Worm (Caenorhabditis elegans) whole organism, early embryonic: ENCODE results near the gene ule-4.

Experiments
- B0310.2 ChIP-seq: sonication (generic microtip); optimal IDR thresholded peaks from 2 replicates; lab custom pipeline; 2016; ENCODE audit warnings: mild to moderate bottlenecking, missing genetic modification characterization, missing compliant biosample characterization
- F13C5.2 ChIP-seq: sonication (generic microtip); optimal IDR thresholded peaks from 2 replicates; lab custom pipeline; 2017; ENCODE audit warnings: mild to moderate bottlenecking, missing genetic modification characterization, inconsistent platforms, missing compliant biosample characterization
- aly-1 ChIP-seq: sonication (generic microtip); optimal IDR thresholded peaks from 2 replicates; lab custom pipeline; 2016; ENCODE audit warnings: missing genetic modification characterization, missing compliant biosample characterization
- ama-1 ChIP-seq: fragments of 150-350 bp; optimal IDR thresholded peaks from 2 replicates; lab custom pipeline; 2014
- ceh-13 ChIP-seq: fragments of 200-800 bp; sonication (Bioruptor generic); optimal IDR thresholded peaks from 2 replicates; lab custom pipeline; 2018; ENCODE audit warnings: mild to moderate bottlenecking, missing genetic modification characterization, missing compliant biosample characterization
- ceh-36 ChIP-seq: sonication (generic microtip); optimal IDR thresholded peaks from 2 replicates; lab custom pipeline; 2016; ENCODE audit warnings: missing genetic modification characterization, inconsistent platforms, missing compliant biosample characterization
- ets-7 ChIP-seq: sonication (generic microtip); optimal IDR thresholded peaks from 2 replicates; lab custom pipeline; 2016; ENCODE audit warnings: missing genotype, missing genetic modification characterization, missing compliant biosample characterization
- flt-1 ChIP-seq: fragments of 200-800 bp; sonication (Bioruptor generic); IDR thresholded peaks from 2 replicates; pipeline ENCODE4 v1.3.6; 2022; ENCODE audit warnings: missing genetic modification characterization, missing compliant biosample characterization
- hmbx-1 ChIP-seq: sonication (generic microtip); optimal IDR thresholded peaks from 2 replicates; lab custom pipeline; 2016; ENCODE audit warnings: mild to moderate bottlenecking, missing genetic modification characterization, missing compliant biosample characterization
- hmg-4 ChIP-seq: fragments of 200-800 bp; sonication (Bioruptor generic); optimal IDR thresholded peaks from 2 replicates; lab custom pipeline; 2018; ENCODE audit warnings: mild to moderate bottlenecking, missing genetic modification characterization, missing compliant biosample characterization
- hnd-1 ChIP-seq: sonication (generic microtip); optimal IDR thresholded peaks from 2 replicates; lab custom pipeline; 2016; ENCODE audit warnings: missing genetic modification characterization, missing compliant biosample characterization
- pes-1 ChIP-seq: fragments of 200-800 bp; sonication (Bioruptor generic); IDR thresholded peaks from 2 replicates; pipeline ENCODE4 v1.3.6; 2022; ENCODE audit warnings: missing genetic modification reagents, missing genetic modification characterization, missing compliant biosample characterization
- scrt-1 ChIP-seq: fragments of 200-800 bp; sonication (Bioruptor generic); IDR thresholded peaks from 2 replicates; pipeline ENCODE4 v1.3.6; 2022; ENCODE audit warnings: missing genetic modification characterization, missing compliant biosample characterization
- sea-1 ChIP-seq: fragments of 200-800 bp; sonication (Bioruptor generic); conservative IDR thresholded peaks from 2 replicates; pipeline ENCODE4 v1.3.6; 2022; ENCODE audit warnings: missing genetic modification characterization, missing compliant biosample characterization
- tbx-11 ChIP-seq: fragments of 200-800 bp; sonication (Bioruptor generic); IDR thresholded peaks from 2 replicates; pipeline ENCODE4 v1.3.6; 2022; ENCODE audit warnings: missing genetic modification characterization, missing compliant biosample characterization
- tbx-37 ChIP-seq: fragments of 200-800 bp; sonication (Bioruptor generic); conservative IDR thresholded peaks from 2 replicates; pipeline ENCODE4 v1.3.6; 2022; ENCODE audit warnings: missing genetic modification reagents, missing genetic modification characterization, missing compliant biosample characterization
- tra-4 ChIP-seq: sonication (generic microtip); optimal IDR thresholded peaks from 2 replicates; lab custom pipeline; 2017; ENCODE audit warnings: missing genetic modification characterization, missing compliant biosample characterization

Gene ule-4

ce11 chrIV:13626469-13626868, 21.0 kb downstream of the ule-4 start, which contains the start of gene sru-21:
sru-21 (plus strand) TSS chrIV:13626769.
- TF ChIP-seq ceh-13 (GFP tag; lab: Kevin White, UChicago) (no peak), flt-1 (GFP tag; lab: Robert Waterston, UW) (no peak), sea-1 (no peak), pes-1 (no peak), aly-1 (tag; lab: Kevin White, UChicago) (no peak), B0310.2 (tag; lab: Kevin White, UChicago) (no peak), hmbx-1 (tag; lab: Kevin White, UChicago) (no peak), hmg-4 (GFP tag; lab: Kevin White, UChicago) (no peak), ama-1 (lab: Kevin White, UChicago) (no peak), tbx-37 (GFP tag; lab: Robert Waterston, UW) (no peak)

ce11 chrIV:13623533-13623932, 23.9 kb downstream of the ule-4 start, which contains the start of gene C08F11.1:
C08F11.1 (plus strand) TSS chrIV:13623833.
- no peak for TF ChIP-seq tbx-37 (GFP tag; lab: Robert Waterston, UW)
- TF ChIP-seq ama-1 (lab: Kevin White, UChicago) = no peak

ce11 chrIV:13619203-13619602, 28.3 kb downstream of the ule-4 start, which contains the start of gene C08F11.3:
C08F11.3 (plus strand) TSS chrIV:13619503.
- TF ChIP-seq pes-1 (no peak), ceh-13 (GFP tag; lab: Kevin White, UChicago) (no peak), hnd-1 (tag; lab: Kevin White, UChicago) (no peak), tbx-11 (GFP tag; lab: Robert Waterston, UW) (no peak), ceh-36 (tag; lab: Kevin White, UChicago) (no peak), F13C5.2 (tag; lab: Kevin White, UChicago) (no peak), hmg-4 (GFP tag; lab: Kevin White, UChicago) (no peak), flt-1 (GFP tag; lab: Robert Waterston, UW) (no peak), sea-1 (no peak), tbx-37 (GFP tag; lab: Robert Waterston, UW) (no peak), hmbx-1 (tag; lab: Kevin White, UChicago) (no peak)

- TF ChIP-seq hnd-1 (tag; lab: Kevin White, UChicago) (no peak), pes-1 (no peak)
Measured at ce11 chrIV:13609755-13610154, 37.7 kb downstream of the ule-4 start, which contains the start of gene C08F11.13. C08F11.13 (minus strand) TSS chrIV:13609892.

- TF ChIP-seq sea-1 (no peak), tbx-11 (GFP tag; lab: Robert Waterston, UW) (no peak), tra-4 (tag; lab: Kevin White, UChicago) (no peak), ama-1 (lab: Kevin White, UChicago) (no peak), tbx-37 (GFP tag; lab: Robert Waterston, UW) (no peak), F13C5.2 (tag; lab: Kevin White, UChicago) (no peak), aly-1 (tag; lab: Kevin White, UChicago) (no peak), hmg-4 (GFP tag; lab: Kevin White, UChicago) (no peak), pes-1 (no peak), hmbx-1 (tag; lab: Kevin White, UChicago) (no peak), hnd-1 (tag; lab: Kevin White, UChicago) (no peak), ceh-13 (GFP tag; lab: Kevin White, UChicago) (no peak), ceh-36 (tag; lab: Kevin White, UChicago) (no peak), ets-7 (tag; lab: Kevin White, UChicago) (no peak), scrt-1 (GFP tag; lab: Robert Waterston, UW) (no peak), B0310.2 (tag; lab: Kevin White, UChicago) (no peak), flt-1 (GFP tag; lab: Robert Waterston, UW) (no peak)
Measured at ce11 chrIV:13601973-13602669, 45.3 kb downstream of the ule-4 start, which contains the start of gene Y45F10B.59. Y45F10B.59 (plus strand) TSS chrIV:13602619.

- no peak for TF ChIP-seq hmbx-1 (tag; lab: Kevin White, UChicago)
- TF ChIP-seq scrt-1 (GFP tag; lab: Robert Waterston, UW) = no peak
- TF ChIP-seq ceh-13 (GFP tag; lab: Kevin White, UChicago) = no peak
- TF ChIP-seq pes-1 = no peak
- no peak for TF ChIP-seq hnd-1 (tag; lab: Kevin White, UChicago)
- TF ChIP-seq sea-1 = no peak
- no peak for TF ChIP-seq ceh-36 (tag; lab: Kevin White, UChicago)
- TF ChIP-seq F13C5.2 (tag; lab: Kevin White, UChicago) = no peak
- no peak for TF ChIP-seq hmg-4 (GFP tag; lab: Kevin White, UChicago)
- no peak for TF ChIP-seq aly-1 (tag; lab: Kevin White, UChicago)
- no peak for TF ChIP-seq tbx-37 (GFP tag; lab: Robert Waterston, UW)
- no peak for TF ChIP-seq ama-1 (lab: Kevin White, UChicago)
- no peak for TF ChIP-seq B0310.2 (tag; lab: Kevin White, UChicago)
- TF ChIP-seq flt-1 (GFP tag; lab: Robert Waterston, UW) = no peak
Measured at ce11 chrIV:13601428-13601827, 46.0 kb downstream of the ule-4 start.

- TF ChIP-seq tra-4 (tag; lab: Kevin White, UChicago) (no peak), tbx-11 (GFP tag; lab: Robert Waterston, UW) (no peak), scrt-1 (GFP tag; lab: Robert Waterston, UW) (no peak), hnd-1 (tag; lab: Kevin White, UChicago) (no peak), hmbx-1 (tag; lab: Kevin White, UChicago) (no peak), hmg-4 (GFP tag; lab: Kevin White, UChicago) (no peak), ceh-13 (GFP tag; lab: Kevin White, UChicago) (no peak), sea-1 (no peak), tbx-37 (GFP tag; lab: Robert Waterston, UW) (no peak), flt-1 (GFP tag; lab: Robert Waterston, UW) (no peak), B0310.2 (tag; lab: Kevin White, UChicago) (no peak)
Measured at ce11 chrIV:13600643-13601042, 46.8 kb downstream of the ule-4 start.
